Fruit fly (Drosophila melanogaster): ENCODE data around the gene Cht7.

The Cht7 gene

dm6 chr3L:3076954-3077353, 29.8 kb downstream of the Cht7 start (continued):
- no peak for TF ChIP-seq gcm2 (GFP tag; optimal IDR thresholded peaks at IDR 0.05)
- no peak for TF ChIP-seq grau (tag; optimal IDR thresholded peaks at IDR 0.05)
- peak; percentile 57 for TF ChIP-seq cwo (GFP tag; optimal IDR thresholded peaks at IDR 0.05)
- TF ChIP-seq Hey (tag; optimal IDR thresholded peaks at IDR 0.05) = peak; percentile 54
- TF ChIP-seq ro (GFP tag; IDR thresholded peaks at IDR 0.05) = no peak

dm6 chr3L:3074805-3075204, 32.0 kb downstream of the Cht7 start:
- TF ChIP-seq Bdp1 (GFP tag; optimal IDR thresholded peaks at IDR 0.05) (no peak), CG1233 (GFP tag; optimal IDR thresholded peaks at IDR 0.05) (no peak), ken (GFP tag; IDR thresholded peaks at IDR 0.05) (no peak), nom (GFP tag; optimal IDR thresholded peaks at IDR 0.05) (peak; percentile 54), Trl (optimal IDR thresholded peaks at IDR 0.05) (no peak), Trl (GFP tag; optimal IDR thresholded peaks at IDR 0.05) (no peak), CG10959 (GFP tag; IDR thresholded peaks at IDR 0.05) (no peak), gem (tag; optimal IDR thresholded peaks at IDR 0.05) (no peak), D (optimal IDR thresholded peaks at IDR 0.05) (peak; percentile 53), D (GFP tag; optimal IDR thresholded peaks at IDR 0.05) (no peak)

dm6 chr3L:3074380-3074779, 32.4 kb downstream of the Cht7 start:
- TF ChIP-seq D19A (tag; optimal IDR thresholded peaks at IDR 0.05) (peak; percentile 21), CrebB (tag; optimal IDR thresholded peaks at IDR 0.05) (no peak), HLH54F (GFP tag; optimal IDR thresholded peaks at IDR 0.05) (no peak), bsh (GFP tag; optimal IDR thresholded peaks at IDR 0.05) (peak in 1 of 2 experiments; percentile 7)

- no peak for TF ChIP-seq odd (GFP tag; optimal IDR thresholded peaks at IDR 0.05)
- no peak for TF ChIP-seq CG3995 (GFP tag; optimal IDR thresholded peaks at IDR 0.05)
- TF ChIP-seq zfh1 (GFP tag; IDR thresholded peaks at IDR 0.05) = no peak
- peak; percentile 39 for TF ChIP-seq ATbp (GFP tag; optimal IDR thresholded peaks at IDR 0.05)
- TF ChIP-seq row (GFP tag; IDR thresholded peaks at IDR 0.05) = peak; percentile 53
- no peak for TF ChIP-seq CG32772 (GFP tag; IDR thresholded peaks at IDR 0.05)
- peak; percentile 17 for TF ChIP-seq CG18599 (GFP tag; optimal IDR thresholded peaks at IDR 0.05)
- TF ChIP-seq Dbx (GFP tag; IDR thresholded peaks at IDR 0.05) = 0 out of 3 replicates have a peak, but pooled peaks have one; percentile 7
- TF ChIP-seq slbo (GFP tag; IDR thresholded peaks at IDR 0.05) = 0 out of 2 replicates have a peak, but pooled peaks have one; percentile 31
- no peak for TF ChIP-seq vfl (GFP tag; optimal IDR thresholded peaks at IDR 0.05)
- no peak for TF ChIP-seq Eip74EF (GFP tag; optimal IDR thresholded peaks at IDR 0.05)
- peak; percentile 27; the same call in 1 of the 2 replicates for TF ChIP-seq ara (GFP tag; IDR thresholded peaks at IDR 0.05)
- peak; percentile 9 for TF ChIP-seq CG6813 (GFP tag; optimal IDR thresholded peaks at IDR 0.05)
- TF ChIP-seq CG9876 (GFP tag; optimal IDR thresholded peaks at IDR 0.05) = no peak
- TF ChIP-seq HLH54F (GFP tag; optimal IDR thresholded peaks at IDR 0.05) = no peak
- TF ChIP-seq Drgx (GFP tag; IDR thresholded peaks at IDR 0.05) = 0 out of 2 replicates have a peak, but pooled peaks have one; percentile 18
- no peak for TF ChIP-seq Hsf (GFP tag; optimal IDR thresholded peaks at IDR 0.05)
- no peak for TF ChIP-seq Dp (GFP tag; optimal IDR thresholded peaks at IDR 0.05)
- TF ChIP-seq CG1603 (tag; optimal IDR thresholded peaks at IDR 0.05) = peak; percentile 19
- TF ChIP-seq CG17328 (GFP tag; IDR thresholded peaks at IDR 0.05) = 0 out of 2 replicates have a peak, but pooled peaks have one; percentile 20
- TF ChIP-seq dmrt11E (tag; optimal IDR thresholded peaks at IDR 0.05) = peak; percentile 20
- TF ChIP-seq Meics (GFP tag; optimal IDR thresholded peaks at IDR 0.05) = no peak
- peak; percentile 22 for TF ChIP-seq chn (GFP tag; optimal IDR thresholded peaks at IDR 0.05)
- peak; percentile 20 for TF ChIP-seq CG1832 (GFP tag; optimal IDR thresholded peaks at IDR 0.05)
- TF ChIP-seq CG14050 (GFP tag; IDR thresholded peaks at IDR 0.05) = no peak
- TF ChIP-seq nom (GFP tag; optimal IDR thresholded peaks at IDR 0.05) = peak; percentile 0
- TF ChIP-seq pros (GFP tag; optimal IDR thresholded peaks at IDR 0.05) = peak; percentile 49
- TF ChIP-seq CG9727 (GFP tag; optimal IDR thresholded peaks at IDR 0.05) = peak; percentile 25
- TF ChIP-seq sna (GFP tag; IDR thresholded peaks at IDR 0.05; ENCODE audit: partially characterized antibody) = no peak
- TF ChIP-seq Fer3 (tag; optimal IDR thresholded peaks at IDR 0.05) = no peak
These were observed 33.3 kb downstream of the Cht7 start for dm6 chr3L:3073460-3073859.

Data from whole organism, embryonic.